Worm (Caenorhabditis elegans) whole organism, young adult: ENCODE measurements around the gene F14D2.19.

Source experiments
- B0035.1 ChIP-seq: sonication (generic microtip); optimal IDR thresholded peaks from 2 replicates; lab custom pipeline; 2016; ENCODE audit warnings: missing genetic modification characterization, mild to moderate bottlenecking, missing compliant biosample characterization, missing genotype, missing genetic modification reagents
- B0261.1 ChIP-seq: sonication (generic microtip); optimal IDR thresholded peaks from 2 replicates; lab custom pipeline; 2016; ENCODE audit warnings: mild to moderate bottlenecking, missing genetic modification characterization, moderate library complexity, missing compliant biosample characterization
- B0336.3 ChIP-seq: fragments of 200-800 bp; sonication (Bioruptor generic); IDR thresholded peaks from 2 replicates; pipeline ENCODE4 v1.3.6; 2022; ENCODE audit warnings: missing genetic modification characterization, missing compliant biosample characterization
- C06A6.2 ChIP-seq: fragments of 200-800 bp; sonication (Bioruptor generic); conservative IDR thresholded peaks from 2 replicates; pipeline ENCODE4 v1.3.6; 2022; ENCODE audit warnings: missing genetic modification characterization, missing compliant biosample characterization
- C17E4.6 ChIP-seq: fragments of 200-800 bp; sonication (Bioruptor generic); IDR thresholded peaks from 2 replicates; pipeline ENCODE4 v1.3.6; 2022; ENCODE audit warnings: missing genetic modification reagents, missing genetic modification characterization, missing compliant biosample characterization
- F23B12.7 ChIP-seq: sonication (generic microtip); optimal IDR thresholded peaks from 2 replicates; lab custom pipeline; 2017; ENCODE audit warnings: missing genetic modification characterization, mild to moderate bottlenecking, missing compliant biosample characterization, antibody characterized with exemption, moderate library complexity; ENCODE audit not compliant: insufficient read depth
- F33H1.4 ChIP-seq: fragments of 200-800 bp; sonication (Bioruptor generic); IDR thresholded peaks from 2 replicates; pipeline ENCODE4 v1.3.6; 2022; ENCODE audit warnings: missing genetic modification reagents, missing genetic modification characterization, missing compliant biosample characterization
- F37B4.10 ChIP-seq: fragments of 200-800 bp; sonication (Bioruptor generic); IDR thresholded peaks from 2 replicates; pipeline ENCODE4 v1.3.6; 2022; ENCODE audit warnings: missing genetic modification characterization, missing compliant biosample characterization
- T07F8.4 ChIP-seq: sonication (generic microtip); optimal IDR thresholded peaks from 2 replicates; lab custom pipeline; 2016; ENCODE audit warnings: mild to moderate bottlenecking, missing genetic modification characterization, moderate library complexity, missing compliant biosample characterization
- T26A5.8 ChIP-seq: sonication (generic microtip); optimal IDR thresholded peaks from 2 replicates; lab custom pipeline; 2016; ENCODE audit warnings: missing genetic modification characterization, missing compliant biosample characterization
- Y53G8AR.9 ChIP-seq: fragments of 200-800 bp; sonication (Bioruptor generic); conservative IDR thresholded peaks from 2 replicates; pipeline ENCODE4 v1.3.6; 2022; ENCODE audit warnings: missing genetic modification reagents, missing genetic modification characterization, missing compliant biosample characterization
- Y56A3A.18 ChIP-seq: fragments of 200-800 bp; sonication (Bioruptor generic); IDR thresholded peaks from 2 replicates; pipeline ENCODE4 v1.3.6; 2022; ENCODE audit warnings: missing genetic modification reagents, missing genetic modification characterization, missing compliant biosample characterization
- Y95B8A.8 ChIP-seq: fragments of 200-800 bp; sonication (Bioruptor generic); IDR thresholded peaks from 2 replicates; pipeline ENCODE4 v1.3.6; 2022; ENCODE audit warnings: missing genetic modification reagents, missing genetic modification characterization, missing compliant biosample characterization
- atf-7 ChIP-seq: sonication (generic microtip); optimal IDR thresholded peaks from 2 replicates; lab custom pipeline; 2017; ENCODE audit warnings: mild to moderate bottlenecking, missing genetic modification characterization, missing compliant biosample characterization
- athp-1 ChIP-seq: sonication (generic microtip); optimal IDR thresholded peaks from 2 replicates; lab custom pipeline; 2017; ENCODE audit warnings: mild to moderate bottlenecking, missing genetic modification characterization, missing compliant biosample characterization
- attf-5 ChIP-seq: fragments of 200-800 bp; sonication (Bioruptor generic); optimal IDR thresholded peaks from 2 replicates; lab custom pipeline; 2018; ENCODE audit warnings: mild to moderate bottlenecking, missing genetic modification characterization, missing compliant biosample characterization
- bed-1 ChIP-seq: fragments of 200-800 bp; sonication (Bioruptor generic); IDR thresholded peaks from 2 replicates; pipeline ENCODE4 v1.3.6; 2022; ENCODE audit warnings: missing genetic modification reagents, missing genetic modification characterization, missing compliant biosample characterization
- bed-2 ChIP-seq: fragments of 200-800 bp; sonication (Bioruptor generic); IDR thresholded peaks from 2 replicates; pipeline ENCODE4 v1.3.6; 2022; ENCODE audit warnings: missing genetic modification reagents, missing genetic modification characterization, missing compliant biosample characterization
- ceh-40 ChIP-seq: fragments of 200-800 bp; sonication (Bioruptor generic); IDR thresholded peaks from 2 replicates; pipeline ENCODE4 v1.3.6; 2022; ENCODE audit warnings: missing genetic modification characterization, missing compliant biosample characterization
- dpff-1 ChIP-seq: sonication (generic microtip); optimal IDR thresholded peaks from 2 replicates; lab custom pipeline; 2017; ENCODE audit warnings: mild to moderate bottlenecking, missing genetic modification characterization, missing compliant biosample characterization
- dpl-1 ChIP-seq: fragments of 150-350 bp; optimal IDR thresholded peaks from 2 replicates; lab custom pipeline; 2014; ENCODE audit warnings: missing biosample characterization, missing genetic modification reagents, missing genetic modification characterization
- egl-18 ChIP-seq: fragments of 200-800 bp; sonication (Bioruptor generic); IDR thresholded peaks from 2 replicates; pipeline ENCODE4 v1.3.6; 2022; ENCODE audit warnings: missing genetic modification reagents, missing genetic modification characterization, missing compliant biosample characterization
- egrh-3 ChIP-seq: fragments of 200-800 bp; sonication (Bioruptor generic); IDR thresholded peaks from 2 replicates; pipeline ENCODE4 v1.3.6; 2022; ENCODE audit warnings: missing genetic modification reagents, missing genetic modification characterization, missing compliant biosample characterization
- him-1 ChIP-seq: sonication (generic microtip); optimal IDR thresholded peaks from 2 replicates; lab custom pipeline; 2016; ENCODE audit warnings: missing genotype, missing genetic modification reagents, missing genetic modification characterization, missing compliant biosample characterization
- hlh-12 ChIP-seq: sonication (generic microtip); optimal IDR thresholded peaks from 2 replicates; lab custom pipeline; 2016; ENCODE audit warnings: missing genetic modification characterization, missing compliant biosample characterization
- lag-1 ChIP-seq: fragments of 200-800 bp; sonication (Bioruptor generic); IDR thresholded peaks from 2 replicates; pipeline ENCODE4 v1.3.6; 2022; ENCODE audit warnings: missing genetic modification reagents, missing genetic modification characterization, missing compliant biosample characterization
- lir-1 ChIP-seq: fragments of 200-800 bp; sonication (Bioruptor generic); conservative IDR thresholded peaks from 2 replicates; pipeline ENCODE4 v1.3.6; 2022; ENCODE audit warnings: missing genetic modification reagents, missing genetic modification characterization, missing compliant biosample characterization
- lsl-1 ChIP-seq: fragments of 200-800 bp; sonication (Bioruptor generic); optimal IDR thresholded peaks from 2 replicates; lab custom pipeline; 2018; ENCODE audit warnings: mild to moderate bottlenecking, missing genetic modification characterization, moderate library complexity, missing compliant biosample characterization
- madf-10 ChIP-seq: sonication (generic microtip); optimal IDR thresholded peaks from 2 replicates; lab custom pipeline; 2016; ENCODE audit warnings: mild to moderate bottlenecking, missing genetic modification characterization, missing compliant biosample characterization
- madf-3 ChIP-seq: fragments of 200-800 bp; sonication (Bioruptor generic); IDR thresholded peaks from 2 replicates; pipeline ENCODE4 v1.3.6; 2022; ENCODE audit warnings: missing genetic modification reagents, missing genetic modification characterization, missing compliant biosample characterization
- mxl-1 ChIP-seq: sonication (generic microtip); optimal IDR thresholded peaks from 2 replicates; lab custom pipeline; 2016; ENCODE audit warnings: missing genetic modification characterization, missing compliant biosample characterization
- nhr-120 ChIP-seq: fragments of 200-800 bp; sonication (Bioruptor generic); IDR thresholded peaks from 2 replicates; pipeline ENCODE4 v1.3.6; 2022; ENCODE audit warnings: missing genetic modification characterization, missing compliant biosample characterization
- nhr-27 ChIP-seq: fragments of 200-800 bp; sonication (Bioruptor generic); optimal IDR thresholded peaks from 2 replicates; lab custom pipeline; 2018; ENCODE audit warnings: mild to moderate bottlenecking, missing genetic modification characterization, moderate library complexity, missing compliant biosample characterization
- nhr-80 ChIP-seq: sonication (generic microtip); optimal IDR thresholded peaks from 2 replicates; lab custom pipeline; 2016; ENCODE audit warnings: missing genetic modification characterization, missing compliant biosample characterization
- nhr-90 ChIP-seq: sonication (generic microtip); optimal IDR thresholded peaks from 2 replicates; lab custom pipeline; 2016; ENCODE audit warnings: missing genotype, mild to moderate bottlenecking, missing genetic modification characterization, missing compliant biosample characterization
- repo-1 ChIP-seq: sonication (generic microtip); optimal IDR thresholded peaks from 2 replicates; lab custom pipeline; 2017; ENCODE audit warnings: mild to moderate bottlenecking, missing genetic modification characterization, missing compliant biosample characterization
- rpc-1 ChIP-seq, 2 experiments: fragments of 150-350 bp in 1 of 2; sonication (generic microtip) in 1 of 2; optimal IDR thresholded peaks; 2 replicates each; lab custom pipeline; 2014 to 2018; ENCODE audit warnings: missing biosample characterization in 1 of 2, missing genetic modification characterization in 1 of 2, missing genetic modification reagents in 1 of 2, missing genotype in 1 of 2
- sdz-38 ChIP-seq: sonication (generic microtip); optimal IDR thresholded peaks from 2 replicates; lab custom pipeline; 2016; ENCODE audit warnings: missing genotype, missing genetic modification characterization, missing compliant biosample characterization
- snpc-1.3 ChIP-seq: sonication (generic microtip); optimal IDR thresholded peaks from 2 replicates; lab custom pipeline; 2017; ENCODE audit warnings: missing genetic modification characterization, mild to moderate bottlenecking, missing compliant biosample characterization, antibody characterized with exemption, moderate library complexity, missing genotype, missing genetic modification reagents; ENCODE audit not compliant: insufficient read depth
- tbp1 ChIP-seq: fragments of 200-800 bp; sonication (Bioruptor generic); optimal IDR thresholded peaks from 2 replicates; lab custom pipeline; 2018; ENCODE audit warnings: mild to moderate bottlenecking, missing genetic modification characterization, missing compliant biosample characterization
- unc-130 ChIP-seq: sonication (generic microtip); optimal IDR thresholded peaks from 2 replicates; lab custom pipeline; 2016; ENCODE audit warnings: missing genetic modification reagents, missing genetic modification characterization, missing compliant biosample characterization
- unc-62 ChIP-seq: fragments of 150-350 bp; optimal IDR thresholded peaks from 2 replicates; lab custom pipeline; 2014; ENCODE audit warnings: missing biosample characterization, missing genetic modification reagents, missing genetic modification characterization
- ztf-22 ChIP-seq: fragments of 200-800 bp; sonication (Bioruptor generic); optimal IDR thresholded peaks from 2 replicates; lab custom pipeline; 2018; ENCODE audit warnings: mild to moderate bottlenecking, missing genetic modification characterization, moderate library complexity, missing compliant biosample characterization
- ztf-26 ChIP-seq: sonication (generic microtip); optimal IDR thresholded peaks from 2 replicates; lab custom pipeline; 2017; ENCODE audit warnings: missing genetic modification characterization, missing compliant biosample characterization

The F14D2.19 gene

DNA sequence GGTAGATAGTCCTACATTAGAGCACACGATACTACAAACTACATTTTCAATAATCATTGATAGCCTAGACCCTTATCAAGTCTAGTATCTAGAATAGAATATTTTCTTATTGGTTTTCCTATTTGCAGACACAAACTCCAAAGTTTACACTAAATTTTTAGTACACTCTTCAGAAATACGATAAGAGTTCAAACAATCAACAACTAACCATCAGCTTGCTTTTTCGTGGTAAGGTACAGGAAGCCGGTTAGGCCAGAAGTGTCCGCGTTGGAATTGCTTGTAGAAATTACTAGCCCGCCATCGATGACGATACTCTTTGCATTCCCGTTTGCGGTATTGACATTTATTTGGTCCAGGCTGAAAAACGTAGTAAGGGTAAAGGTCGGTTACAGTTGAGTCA, 14.7 kb downstream of the F14D2.19 start, which contains the start of gene Y46D2A.1:
Y46D2A.1 (plus strand) TSS at position 301 of the 400 bp plus-strand sequence.
- TF ChIP-seq mxl-1 (tag; lab: Kevin White, UChicago), result no peak
- no peak for TF ChIP-seq athp-1 (tag; lab: Kevin White, UChicago)
- TF ChIP-seq B0035.1 (tag; lab: Kevin White, UChicago), result no peak
- no peak for TF ChIP-seq lag-1
- TF ChIP-seq nhr-27 (tag; lab: Kevin White, UChicago), result no peak

DNA sequence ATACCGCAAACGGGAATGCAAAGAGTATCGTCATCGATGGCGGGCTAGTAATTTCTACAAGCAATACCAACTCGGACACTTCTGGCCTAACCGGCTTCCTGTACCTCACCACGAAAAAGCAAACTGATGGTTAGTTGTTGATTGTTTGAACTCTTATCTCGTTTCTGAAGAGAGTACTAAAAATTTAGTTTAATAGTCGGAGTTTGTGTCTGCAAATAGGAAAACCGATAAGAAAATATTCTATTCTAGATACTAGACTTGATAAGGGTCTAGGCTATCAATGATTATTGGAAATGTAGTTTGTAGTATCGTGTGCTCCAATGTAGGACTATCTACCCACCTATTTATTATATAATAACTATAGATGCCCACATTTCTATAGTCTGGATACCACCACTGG, 18.1 kb downstream of the F14D2.19 start:
- TF ChIP-seq nhr-80 (tag; lab: Kevin White, UChicago), result peak; percentile 29
- no peak for TF ChIP-seq F33H1.4 (GFP tag; lab: Robert Waterston, UW)
- TF ChIP-seq, all 124 proteins: peak for 1

DNA sequence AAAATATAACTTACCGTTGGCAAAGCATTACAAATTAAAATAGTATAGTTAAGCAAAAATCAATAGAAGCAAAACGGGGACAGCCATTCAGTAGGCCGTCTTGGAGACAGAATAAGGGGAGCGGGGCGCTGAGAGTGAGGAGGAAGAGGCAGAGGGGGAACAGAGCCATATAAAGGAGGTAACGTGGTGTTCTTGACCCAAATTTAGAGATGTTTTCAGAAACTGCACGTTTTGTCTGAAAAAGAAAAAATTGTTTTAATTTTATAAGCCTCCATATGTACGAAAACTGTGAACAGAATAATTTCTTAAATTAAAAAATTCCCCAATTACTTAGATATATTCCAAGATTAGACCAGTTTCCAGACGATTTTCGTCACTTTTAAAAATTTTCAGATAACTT, 23.5 kb downstream of the F14D2.19 start, which contains the start of gene F39E9.6:
F39E9.6 (minus strand) TSS at position 101 of the 400 bp plus-strand sequence.
- TF ChIP-seq mxl-1 (tag; lab: Kevin White, UChicago) (no peak), lir-1 (no peak), egl-18 (GFP tag; lab: Robert Waterston, UW) (no peak), dpl-1 (GFP tag; lab: Kevin White, UChicago) (no peak), Y56A3A.18 (no peak), Y95B8A.8 (no peak), bed-1 (no peak), attf-5 (GFP tag; lab: Kevin White, UChicago) (no peak), him-1 (no peak), madf-10 (tag; lab: Kevin White, UChicago) (no peak), Y53G8AR.9 (GFP tag; lab: Robert Waterston, UW) (no peak), unc-62 (GFP tag; lab: Kevin White, UChicago) (no peak), B0336.3 (GFP tag; lab: Robert Waterston, UW) (no peak), C06A6.2 (GFP tag; lab: Robert Waterston, UW) (no peak), dpff-1 (tag; lab: Kevin White, UChicago) (no peak), atf-7 (tag; lab: Kevin White, UChicago) (no peak), C17E4.6 (GFP tag; lab: Robert Waterston, UW) (no peak), madf-3 (GFP tag; lab: Robert Waterston, UW) (no peak)

DNA sequence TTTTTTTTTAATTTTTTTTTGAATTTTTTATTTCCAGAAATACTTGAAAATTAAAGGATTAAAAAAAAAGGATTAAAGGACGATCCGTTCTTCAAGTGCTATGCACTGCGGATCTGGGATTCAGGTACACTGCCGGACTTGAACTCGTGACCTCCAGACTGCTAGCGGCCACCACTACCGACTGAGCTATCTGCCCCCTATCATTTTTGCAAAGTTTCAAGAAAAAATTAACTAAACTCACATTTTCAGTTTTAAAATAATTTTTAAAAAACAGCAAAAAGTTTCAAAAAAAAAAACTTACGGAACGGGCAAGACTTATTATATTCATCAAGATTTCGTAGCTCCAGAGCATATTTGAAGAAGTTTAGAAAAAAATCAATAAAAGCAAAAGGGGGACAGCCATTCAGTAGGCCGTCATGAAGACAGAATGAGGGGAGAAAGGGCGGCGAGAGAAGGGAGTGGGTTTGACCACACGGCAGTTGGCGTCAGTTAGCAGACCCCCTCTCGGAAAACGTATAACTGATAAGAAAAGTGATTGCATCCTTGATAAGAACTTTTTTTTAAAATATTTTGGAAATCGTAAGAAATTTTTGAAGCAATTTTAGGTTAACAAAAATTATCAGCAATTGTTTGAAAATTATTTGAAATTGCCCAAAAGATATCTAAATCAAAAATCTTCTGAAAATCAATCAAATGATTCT, 25.8 kb downstream of the F14D2.19 start:
- no peak for TF ChIP-seq ztf-22
- TF ChIP-seq bed-2 (GFP tag; lab: Robert Waterston, UW), result no peak
- TF ChIP-seq repo-1, result no peak
- no peak for TF ChIP-seq T26A5.8
- no peak for TF ChIP-seq ceh-40 (GFP tag; lab: Robert Waterston, UW)
- TF ChIP-seq nhr-120 (GFP tag; lab: Robert Waterston, UW), result no peak
- TF ChIP-seq T07F8.4 (tag; lab: Kevin White, UChicago), result no peak
- TF ChIP-seq bed-1, result no peak
- TF ChIP-seq rpc-1 (optimal IDR thresholded peaks at IDR 0.05; lab: Kevin White, UChicago), result peak; percentile 31
- peak; percentile 73 for TF ChIP-seq rpc-1 (tag; optimal IDR thresholded peaks at IDR 0.05; lab: Kevin White, UChicago)
- no peak for TF ChIP-seq unc-130 (GFP tag; lab: Kevin White, UChicago)
- peak; percentile 65 for TF ChIP-seq tbp1 (GFP tag; lab: Kevin White, UChicago)
- no peak for TF ChIP-seq ztf-26 (tag; lab: Kevin White, UChicago)
- no peak for TF ChIP-seq F37B4.10 (GFP tag; lab: Robert Waterston, UW)
- no peak for TF ChIP-seq lsl-1 (GFP tag; lab: Kevin White, UChicago)
- TF ChIP-seq hlh-12 (tag; lab: Kevin White, UChicago), result no peak
- TF ChIP-seq F23B12.7 (tag; lab: Kevin White, UChicago), result no peak
- no peak for TF ChIP-seq Y56A3A.18
- TF ChIP-seq nhr-90 (tag; lab: Kevin White, UChicago), result no peak
- TF ChIP-seq madf-3 (GFP tag; lab: Robert Waterston, UW), result no peak
- TF ChIP-seq B0261.1, result peak; percentile 19
- no peak for TF ChIP-seq egrh-3 (GFP tag; lab: Robert Waterston, UW)
- TF ChIP-seq lir-1, result no peak
- TF ChIP-seq snpc-1.3 (tag; lab: Kevin White, UChicago), result no peak
- TF ChIP-seq sdz-38 (tag; lab: Kevin White, UChicago), result no peak
